Worm (Caenorhabditis elegans) whole organism, young adult: ENCODE measurements around the gene irld-25.
"Not testable (repeated sequence)": the region's sequence is repeated elsewhere in the genome, so short reads cannot be mapped to it uniquely, and the experiment has no call there.

ENCODE experiments used
- B0336.3 ChIP-seq: fragments of 200-800 bp; sonication (Bioruptor generic); IDR thresholded peaks from 2 replicates; pipeline ENCODE4 v1.3.6; 2022; ENCODE audit warnings: missing genetic modification characterization, missing compliant biosample characterization
- F10E7.11 ChIP-seq: sonication (generic microtip); optimal IDR thresholded peaks from 2 replicates; lab custom pipeline; 2017; ENCODE audit warnings: mild to moderate bottlenecking, missing genetic modification characterization, moderate library complexity, missing compliant biosample characterization
- F22D6.2 ChIP-seq: sonication (generic microtip); optimal IDR thresholded peaks from 2 replicates; lab custom pipeline; 2016; ENCODE audit warnings: mild to moderate bottlenecking, missing genetic modification characterization, missing compliant biosample characterization
- Y56A3A.18 ChIP-seq: fragments of 200-800 bp; sonication (Bioruptor generic); IDR thresholded peaks from 2 replicates; pipeline ENCODE4 v1.3.6; 2022; ENCODE audit warnings: missing genetic modification reagents, missing genetic modification characterization, missing compliant biosample characterization
- Y95B8A.8 ChIP-seq: fragments of 200-800 bp; sonication (Bioruptor generic); IDR thresholded peaks from 2 replicates; pipeline ENCODE4 v1.3.6; 2022; ENCODE audit warnings: missing genetic modification reagents, missing genetic modification characterization, missing compliant biosample characterization
- aptf-2 ChIP-seq: fragments of 200-800 bp; sonication (Bioruptor generic); conservative IDR thresholded peaks from 2 replicates; pipeline ENCODE4 v1.3.6; 2022; ENCODE audit warnings: missing genetic modification reagents, missing genetic modification characterization, missing compliant biosample characterization
- aptf-3 ChIP-seq: fragments of 200-800 bp; sonication (Bioruptor generic); IDR thresholded peaks from 2 replicates; pipeline ENCODE4 v1.3.6; 2022; ENCODE audit warnings: missing genetic modification characterization, missing compliant biosample characterization
- atf-7 ChIP-seq: sonication (generic microtip); optimal IDR thresholded peaks from 2 replicates; lab custom pipeline; 2017; ENCODE audit warnings: mild to moderate bottlenecking, missing genetic modification characterization, missing compliant biosample characterization
- bed-1 ChIP-seq: fragments of 200-800 bp; sonication (Bioruptor generic); IDR thresholded peaks from 2 replicates; pipeline ENCODE4 v1.3.6; 2022; ENCODE audit warnings: missing genetic modification reagents, missing genetic modification characterization, missing compliant biosample characterization
- bed-2 ChIP-seq: fragments of 200-800 bp; sonication (Bioruptor generic); IDR thresholded peaks from 2 replicates; pipeline ENCODE4 v1.3.6; 2022; ENCODE audit warnings: missing genetic modification reagents, missing genetic modification characterization, missing compliant biosample characterization
- ccch-3 ChIP-seq: fragments of 200-800 bp; sonication (Bioruptor generic); optimal IDR thresholded peaks from 2 replicates; lab custom pipeline; 2018; ENCODE audit warnings: mild to moderate bottlenecking, missing genetic modification characterization, missing compliant biosample characterization
- ceh-100 ChIP-seq: fragments of 200-800 bp; sonication (Bioruptor generic); IDR thresholded peaks from 2 replicates; pipeline ENCODE4 v1.3.6; 2022; ENCODE audit warnings: missing genetic modification reagents, missing genetic modification characterization, missing compliant biosample characterization
- ceh-40 ChIP-seq: fragments of 200-800 bp; sonication (Bioruptor generic); IDR thresholded peaks from 2 replicates; pipeline ENCODE4 v1.3.6; 2022; ENCODE audit warnings: missing genetic modification characterization, missing compliant biosample characterization
- ceh-58 ChIP-seq: fragments of 200-800 bp; sonication (Bioruptor generic); IDR thresholded peaks from 2 replicates; pipeline ENCODE4 v1.3.6; 2022; ENCODE audit warnings: missing genetic modification characterization, missing compliant biosample characterization
- ceh-79 ChIP-seq: sonication (generic microtip); optimal IDR thresholded peaks from 2 replicates; lab custom pipeline; 2017; ENCODE audit warnings: mild to moderate bottlenecking, missing genetic modification characterization, missing compliant biosample characterization
- efl-1 ChIP-seq: fragments of 150-350 bp; optimal IDR thresholded peaks from 2 replicates; lab custom pipeline; 2014; ENCODE audit warnings: missing biosample characterization, missing genetic modification reagents, missing genetic modification characterization
- hlh-26 ChIP-seq: fragments of 200-800 bp; sonication (Bioruptor generic); conservative IDR thresholded peaks from 2 replicates; pipeline ENCODE4 v1.3.6; 2022; ENCODE audit warnings: missing genetic modification reagents, missing genetic modification characterization, missing compliant biosample characterization
- hmg-20 ChIP-seq: fragments of 200-800 bp; sonication (Bioruptor generic); IDR thresholded peaks from 2 replicates; pipeline ENCODE4 v1.3.6; 2022; ENCODE audit warnings: missing genetic modification reagents, missing genetic modification characterization, missing compliant biosample characterization
- hsf-1 ChIP-seq: fragments of 200-800 bp; sonication (Bioruptor generic); IDR thresholded peaks from 2 replicates; pipeline ENCODE4 v1.3.6; 2022; ENCODE audit warnings: missing genetic modification reagents, missing genetic modification characterization, missing compliant biosample characterization
- let-526 ChIP-seq: fragments of 200-800 bp; sonication (Bioruptor generic); IDR thresholded peaks from 2 replicates; pipeline ENCODE4 v1.3.6; 2022; ENCODE audit warnings: missing genetic modification reagents, missing genetic modification characterization, missing compliant biosample characterization
- madf-10 ChIP-seq: sonication (generic microtip); optimal IDR thresholded peaks from 2 replicates; lab custom pipeline; 2016; ENCODE audit warnings: mild to moderate bottlenecking, missing genetic modification characterization, missing compliant biosample characterization
- mes-4 ChIP-seq: sonication (generic microtip); optimal IDR thresholded peaks from 2 replicates; lab custom pipeline; 2016; ENCODE audit warnings: missing genotype, missing genetic modification characterization, missing compliant biosample characterization
- nfya-1 ChIP-seq: sonication (generic microtip); optimal IDR thresholded peaks from 2 replicates; lab custom pipeline; 2017; ENCODE audit warnings: antibody characterized with exemption, missing compliant biosample characterization, missing genetic modification characterization, borderline replicate concordance; ENCODE audit not compliant: insufficient read depth
- nfyb-1 ChIP-seq: fragments of 200-800 bp; sonication (Bioruptor generic); IDR thresholded peaks from 2 replicates; pipeline ENCODE4 v1.3.6; 2022; ENCODE audit warnings: missing genetic modification reagents, missing genetic modification characterization, missing compliant biosample characterization
- nhr-27 ChIP-seq: fragments of 200-800 bp; sonication (Bioruptor generic); optimal IDR thresholded peaks from 2 replicates; lab custom pipeline; 2018; ENCODE audit warnings: mild to moderate bottlenecking, missing genetic modification characterization, moderate library complexity, missing compliant biosample characterization
- rec-8 ChIP-seq, 2 experiments: sonication (generic microtip); optimal IDR thresholded peaks; 2 replicates each; lab custom pipeline; 2016; ENCODE audit warnings: mild to moderate bottlenecking in 2 of 2, missing genetic modification characterization in 2 of 2, missing genetic modification reagents in 2 of 2, missing genotype in 2 of 2, missing biosample characterization in 1 of 2, missing compliant biosample characterization in 1 of 2, moderate library complexity in 1 of 2
- snpc-1.3 ChIP-seq: sonication (generic microtip); optimal IDR thresholded peaks from 2 replicates; lab custom pipeline; 2017; ENCODE audit warnings: missing genetic modification characterization, mild to moderate bottlenecking, missing compliant biosample characterization, antibody characterized with exemption, moderate library complexity, missing genotype, missing genetic modification reagents; ENCODE audit not compliant: insufficient read depth
- snpc-3.4 ChIP-seq: sonication (generic microtip); optimal IDR thresholded peaks from 2 replicates; lab custom pipeline; 2017; ENCODE audit warnings: missing genetic modification characterization, mild to moderate bottlenecking, missing compliant biosample characterization, antibody characterized with exemption, moderate library complexity, missing genotype, missing genetic modification reagents
- tbp1 ChIP-seq: fragments of 200-800 bp; sonication (Bioruptor generic); optimal IDR thresholded peaks from 2 replicates; lab custom pipeline; 2018; ENCODE audit warnings: mild to moderate bottlenecking, missing genetic modification characterization, missing compliant biosample characterization
- unc-62 ChIP-seq: fragments of 150-350 bp; optimal IDR thresholded peaks from 2 replicates; lab custom pipeline; 2014; ENCODE audit warnings: missing biosample characterization, missing genetic modification reagents, missing genetic modification characterization
- zim-3 ChIP-seq: sonication (generic microtip); optimal IDR thresholded peaks from 2 replicates; lab custom pipeline; 2017; ENCODE audit warnings: mild to moderate bottlenecking, missing genetic modification characterization, moderate library complexity, missing compliant biosample characterization
- ztf-3 ChIP-seq: fragments of 200-800 bp; sonication (Bioruptor generic); optimal IDR thresholded peaks from 2 replicates; lab custom pipeline; 2018; ENCODE audit warnings: mild to moderate bottlenecking, missing genetic modification characterization, missing compliant biosample characterization

irld-25 gene

DNA sequence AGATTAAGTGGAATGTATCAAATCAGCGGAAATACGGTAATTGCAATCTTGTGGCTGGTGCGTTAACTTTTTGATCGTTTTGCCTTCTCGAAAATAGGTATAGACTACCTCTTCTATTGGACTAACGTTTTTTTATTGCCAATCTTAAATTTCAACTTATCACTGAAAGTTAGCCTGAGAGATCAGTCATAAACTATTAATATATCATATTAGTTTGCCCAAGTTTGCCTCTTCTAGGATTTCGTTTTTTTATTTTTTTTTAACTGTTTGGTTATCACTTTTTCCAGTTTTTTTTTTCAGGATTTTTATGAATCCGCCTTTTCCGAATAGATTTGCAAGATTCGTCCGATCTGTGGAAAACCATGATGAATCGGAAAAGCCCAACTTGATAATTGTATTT is 23.0 kb downstream of the irld-25 start, which contains the start of gene kin-30:
kin-30 (plus strand) TSS at position 301 of the 400 bp plus-strand sequence.
- no peak for TF ChIP-seq ceh-79 (tag; lab: Kevin White, UChicago)
- no peak for TF ChIP-seq nfya-1 (tag; lab: Kevin White, UChicago)
- no peak for TF ChIP-seq unc-62 (GFP tag; lab: Kevin White, UChicago)
- TF ChIP-seq madf-10 (tag; lab: Kevin White, UChicago) = no peak
- no peak for TF ChIP-seq ceh-58
- TF ChIP-seq bed-1 (GFP tag; lab: Robert Waterston, UW) = no peak
- no peak for TF ChIP-seq F22D6.2 (tag; lab: Kevin White, UChicago)
- no peak for TF ChIP-seq Y56A3A.18 (GFP tag; lab: Robert Waterston, UW)
- no peak for TF ChIP-seq Y95B8A.8 (GFP tag; lab: Robert Waterston, UW)
- no peak for TF ChIP-seq aptf-3

DNA sequence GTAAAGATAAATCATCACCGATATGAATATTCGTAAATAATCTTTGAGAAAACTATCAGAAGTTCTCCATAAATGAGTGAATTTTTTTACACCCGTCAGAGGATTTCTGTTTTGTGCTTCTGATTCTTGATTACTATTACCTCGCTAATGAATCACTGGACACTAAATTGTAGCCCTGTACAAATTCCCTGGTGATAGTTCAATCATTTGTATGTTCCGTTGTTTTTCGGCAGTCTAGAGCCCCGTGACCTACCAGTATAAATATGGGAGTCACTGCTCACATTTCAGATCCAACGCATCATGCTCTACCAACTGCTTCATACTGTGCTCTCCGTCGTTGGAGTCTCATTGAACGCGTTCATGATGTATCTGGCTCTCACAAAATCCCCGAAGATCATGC is 28.9 kb downstream of the irld-25 start, which contains the start of gene srd-28:
srd-28 (plus strand) TSS at position 301 of the 400 bp plus-strand sequence.
- not testable (repeated sequence) for TF ChIP-seq aptf-2 (GFP tag; lab: Robert Waterston, UW); nhr-27 (tag; lab: Kevin White, UChicago); F22D6.2 (tag; lab: Kevin White, UChicago)

ce11 chrV:15252082-15252481 is 30.7 kb downstream of the irld-25 start, which contains the start of gene srbc-76:
srbc-76 (plus strand) TSS chrV:15252382.
- TF ChIP-seq ceh-100 (GFP tag; lab: Robert Waterston, UW) (no peak), snpc-3.4 (tag; lab: Kevin White, UChicago) (no peak), rec-8 (tag; optimal IDR thresholded peaks at IDR 0.05; lab: Kevin White, UChicago) (no peak), unc-62 (GFP tag; lab: Kevin White, UChicago) (no peak)

- no peak for TF ChIP-seq bed-2
- no peak for TF ChIP-seq let-526
- no peak for TF ChIP-seq ceh-40 (GFP tag; lab: Robert Waterston, UW)
- no peak for TF ChIP-seq ztf-3 (GFP tag; lab: Kevin White, UChicago)
- no peak for TF ChIP-seq hlh-26 (GFP tag; lab: Robert Waterston, UW)
- no peak for TF ChIP-seq Y95B8A.8 (GFP tag; lab: Robert Waterston, UW)
- TF ChIP-seq hmg-20 (GFP tag; lab: Robert Waterston, UW) = no peak
- TF ChIP-seq ccch-3 (GFP tag; lab: Kevin White, UChicago) = no peak
- TF ChIP-seq atf-7 = no peak
- no peak for TF ChIP-seq efl-1 (GFP tag; lab: Kevin White, UChicago)
- TF ChIP-seq hsf-1 (GFP tag; lab: Robert Waterston, UW) = no peak
- TF ChIP-seq aptf-2 (GFP tag; lab: Robert Waterston, UW) = no peak
- no peak for TF ChIP-seq F10E7.11 (tag; lab: Kevin White, UChicago)
- no peak for TF ChIP-seq snpc-1.3 (tag; lab: Kevin White, UChicago)
- no peak for TF ChIP-seq zim-3 (tag; lab: Kevin White, UChicago)
- TF ChIP-seq Y56A3A.18 (GFP tag; lab: Robert Waterston, UW) = no peak
- no peak for TF ChIP-seq mes-4 (tag; lab: Kevin White, UChicago)
- no peak for TF ChIP-seq nfyb-1 (GFP tag; lab: Robert Waterston, UW)
- TF ChIP-seq tbp1 (GFP tag; lab: Kevin White, UChicago) = no peak
- no peak for TF ChIP-seq B0336.3 (GFP tag; lab: Robert Waterston, UW)
These were observed 32.1 kb downstream of the irld-25 start, which contains the start of gene srbc-75 for ce11 chrV:15253529-15253928. srbc-75 (plus strand) TSS chrV:15253829.
